Worm (Caenorhabditis elegans): ENCODE measurements around the gene pitr-2.

The pitr-2 gene

DNA sequence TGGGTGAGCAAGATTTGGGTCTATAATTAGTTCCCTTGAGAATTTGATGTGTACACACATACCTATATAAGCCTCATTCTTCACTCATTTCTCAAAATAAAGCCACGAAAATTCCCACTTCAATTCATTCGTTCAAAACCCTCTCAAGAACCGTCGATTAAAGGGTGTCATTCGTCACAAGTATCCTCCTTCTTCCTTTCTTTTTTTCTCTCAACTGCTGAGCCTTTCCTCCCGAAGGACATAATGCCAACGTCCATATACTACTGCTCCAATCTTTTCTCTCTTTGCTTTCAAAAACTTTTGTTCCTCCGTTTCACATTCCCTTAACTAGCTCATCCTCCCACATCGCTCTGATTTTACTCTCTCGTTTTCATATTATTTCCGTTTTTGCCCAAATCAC, 45.3 kb downstream of the pitr-2 start, which contains the start of gene T27E4.1:
TSS of gene T27E4.1 (plus strand) at position 137 of the 400 bp plus-strand sequence.
- TF ChIP-seq fos-1 (tag; optimal IDR thresholded peaks at IDR 0.05): no peak
- TF ChIP-seq sma-9 (GFP tag; optimal IDR thresholded peaks at IDR 0.05): peak; percentile 28
- no peak for TF ChIP-seq sma-9 (tag; optimal IDR thresholded peaks at IDR 0.05)
- peak; percentile 53 for TF ChIP-seq unc-55 (GFP tag; optimal IDR thresholded peaks at IDR 0.05)
- TF ChIP-seq ztf-1 (GFP tag; conservative IDR thresholded peaks at IDR 0.05): no peak
- no peak for TF ChIP-seq nhr-11 (tag; optimal IDR thresholded peaks at IDR 0.05)
- TF ChIP-seq lsy-2 (tag; optimal IDR thresholded peaks at IDR 0.05): peak in 1 of 2 experiments; percentile 4
- TF ChIP-seq nhr-6 (tag; optimal IDR thresholded peaks at IDR 0.05): no peak
- TF ChIP-seq nhr-77 (tag; optimal IDR thresholded peaks at IDR 0.05): no peak
- no peak for TF ChIP-seq snpc-4 (tag; optimal IDR thresholded peaks at IDR 0.05)
- TF ChIP-seq lin-11 (tag; optimal IDR thresholded peaks at IDR 0.05): no peak
- TF ChIP-seq nhr-129 (tag; optimal IDR thresholded peaks at IDR 0.05): peak; percentile 24
- no peak for TF ChIP-seq Y55F3AM.14 (GFP tag; optimal IDR thresholded peaks at IDR 0.05)
- TF ChIP-seq C34F6.9 (tag; optimal IDR thresholded peaks at IDR 0.05): peak; percentile 40
- no peak for TF ChIP-seq ama-1 (optimal IDR thresholded peaks at IDR 0.05)
- TF ChIP-seq unc-39 (tag; optimal IDR thresholded peaks at IDR 0.05): no peak
- peak; percentile 53 for TF ChIP-seq zag-1 (tag; optimal IDR thresholded peaks at IDR 0.05)

DNA sequence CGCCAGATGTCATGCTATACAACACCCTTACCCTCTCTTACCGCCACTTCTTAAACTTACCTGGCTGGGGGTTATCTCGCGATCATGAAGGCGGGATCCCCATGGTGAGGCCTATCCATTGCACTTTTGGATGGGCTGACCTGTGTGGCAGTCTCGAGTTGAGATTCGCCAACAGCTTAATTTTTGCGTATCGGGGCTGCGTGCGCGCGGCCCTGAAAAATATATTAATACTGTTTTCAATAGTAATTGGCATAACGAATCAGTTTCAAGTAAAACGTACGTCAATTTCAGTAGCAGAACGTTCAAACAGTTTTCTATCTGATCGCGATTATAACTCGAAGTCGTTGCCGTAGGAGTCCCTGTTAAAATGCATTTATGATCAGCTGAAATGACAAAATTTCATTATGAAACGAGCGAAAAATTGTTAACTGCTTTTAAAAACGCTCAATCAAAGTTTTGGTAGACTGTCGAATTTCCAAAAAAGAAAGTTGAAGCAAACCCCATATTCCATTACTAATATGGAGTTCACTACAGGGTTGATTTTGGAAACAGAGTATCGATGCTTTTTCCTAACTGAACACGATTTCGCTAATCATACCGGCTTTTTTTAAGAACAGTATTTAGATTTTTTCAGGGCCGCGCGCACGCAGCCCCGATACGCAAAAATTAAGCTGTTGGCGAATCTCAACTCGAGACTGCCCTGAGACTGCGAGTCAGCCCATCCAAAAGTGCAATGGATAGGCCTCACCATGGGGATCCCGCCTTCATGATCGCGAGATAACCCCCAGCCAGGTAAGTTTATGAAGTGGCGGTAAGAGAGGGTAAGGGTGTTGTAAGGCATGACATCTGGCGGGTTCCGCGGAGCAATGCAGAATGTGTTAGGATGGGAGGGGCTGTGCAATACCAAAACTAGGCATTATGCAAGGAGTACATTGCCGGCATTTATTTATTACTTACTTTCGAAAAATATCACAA, 46.4 kb downstream of the pitr-2 start:
- peak; percentile 18 for TF ChIP-seq snpc-4 (tag; optimal IDR thresholded peaks at IDR 0.05)

DNA sequence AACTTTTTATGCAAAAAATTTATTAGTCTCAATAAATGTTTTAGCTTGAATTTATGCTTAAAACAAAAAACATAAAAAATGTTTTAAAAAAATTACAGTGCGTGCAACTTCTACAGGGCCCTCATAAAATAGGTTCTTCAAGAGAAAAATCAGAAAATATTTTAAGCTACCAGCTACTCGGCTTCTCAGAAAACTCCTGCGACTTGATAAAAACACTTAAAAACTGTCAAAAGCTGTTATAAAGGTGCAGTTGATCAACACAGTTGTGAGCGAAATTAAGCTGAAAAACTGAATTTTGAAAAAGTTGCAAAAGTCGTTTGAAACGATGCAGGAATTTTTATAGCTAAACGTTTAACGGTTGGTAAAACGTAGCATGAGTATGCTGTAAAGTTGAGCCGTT, 48.8 kb downstream of the pitr-2 start:
- no peak for TF ChIP-seq nhr-10 (tag; optimal IDR thresholded peaks at IDR 0.05)
- peak; percentile 47 for TF ChIP-seq C34F6.9 (tag; optimal IDR thresholded peaks at IDR 0.05)
- TF ChIP-seq ama-1 (optimal IDR thresholded peaks at IDR 0.05): peak; percentile 96

DNA sequence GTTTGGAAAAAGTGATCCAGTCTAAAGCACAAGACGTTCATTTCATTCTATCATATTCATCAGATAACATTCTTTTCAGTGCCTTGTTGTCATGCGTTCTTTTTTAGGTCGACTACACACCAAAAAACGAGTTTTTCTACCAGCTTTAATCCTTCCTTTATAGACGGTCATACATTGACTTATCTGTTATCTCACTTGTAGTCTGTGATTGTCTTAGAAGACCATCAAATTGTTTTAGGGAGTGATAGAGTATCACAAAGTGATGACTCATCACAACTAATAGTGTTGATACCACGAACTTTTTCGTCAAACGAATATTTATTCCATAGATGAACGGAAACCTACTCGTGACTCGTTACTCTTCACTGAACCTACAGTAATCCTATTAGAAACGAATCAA, 51.7 kb downstream of the pitr-2 start:
- peak in 1 of 2 experiments; percentile 7 for TF ChIP-seq mdl-1 (tag; optimal IDR thresholded peaks at IDR 0.05)
- no peak for TF ChIP-seq F13H6.1 (tag; optimal IDR thresholded peaks at IDR 0.05)
- no peak for TF ChIP-seq R02D3.7 (tag; optimal IDR thresholded peaks at IDR 0.05)
- TF ChIP-seq crh-2 (tag; optimal IDR thresholded peaks at IDR 0.05): peak; percentile 16
- no peak for TF ChIP-seq nhr-10 (tag; optimal IDR thresholded peaks at IDR 0.05)
- no peak for TF ChIP-seq unc-62 (GFP tag; optimal IDR thresholded peaks at IDR 0.05)
- TF ChIP-seq C34F6.9 (tag; optimal IDR thresholded peaks at IDR 0.05): no peak
- TF ChIP-seq elt-3 (tag; optimal IDR thresholded peaks at IDR 0.05): no peak
- no peak for TF ChIP-seq nhr-23 (tag; optimal IDR thresholded peaks at IDR 0.05)
- peak; percentile 76 for TF ChIP-seq fos-1 (tag; optimal IDR thresholded peaks at IDR 0.05)
- TF ChIP-seq lin-11 (tag; optimal IDR thresholded peaks at IDR 0.05): no peak
- no peak for TF ChIP-seq snpc-4 (tag; optimal IDR thresholded peaks at IDR 0.05)
- no peak for TF ChIP-seq nhr-237 (tag; optimal IDR thresholded peaks at IDR 0.05)
- TF ChIP-seq alr-1 (tag; optimal IDR thresholded peaks at IDR 0.05): no peak
- TF ChIP-seq egl-27 (tag; optimal IDR thresholded peaks at IDR 0.05): peak; percentile 24
- TF ChIP-seq sma-3 (GFP tag; optimal IDR thresholded peaks at IDR 0.05): peak; percentile 92
- no peak for TF ChIP-seq nhr-129 (tag; optimal IDR thresholded peaks at IDR 0.05)
- no peak for TF ChIP-seq peb-1 (tag; optimal IDR thresholded peaks at IDR 0.05)
- TF ChIP-seq nhr-25 (tag; optimal IDR thresholded peaks at IDR 0.05): peak; percentile 63
- peak; percentile 71 for TF ChIP-seq nhr-21 (tag; optimal IDR thresholded peaks at IDR 0.05)
- TF ChIP-seq ztf-1 (GFP tag; conservative IDR thresholded peaks at IDR 0.05): no peak
- no peak for TF ChIP-seq nhr-12 (tag; optimal IDR thresholded peaks at IDR 0.05)
- no peak for TF ChIP-seq ceh-16 (tag; optimal IDR thresholded peaks at IDR 0.05)
- no peak for TF ChIP-seq lin-13 (GFP tag; optimal IDR thresholded peaks at IDR 0.05)
- TF ChIP-seq nhr-11 (tag; optimal IDR thresholded peaks at IDR 0.05): no peak
- TF ChIP-seq dmd-4 (tag; optimal IDR thresholded peaks at IDR 0.05): no peak
- no peak for TF ChIP-seq mab-5 (tag; optimal IDR thresholded peaks at IDR 0.05)
- TF ChIP-seq ztf-11 (tag; optimal IDR thresholded peaks at IDR 0.05): no peak
- no peak for TF ChIP-seq lsy-2 (tag; optimal IDR thresholded peaks at IDR 0.05)
- no peak for TF ChIP-seq sem-4 (tag; optimal IDR thresholded peaks at IDR 0.05)
- peak; percentile 56 for TF ChIP-seq sma-9 (GFP tag; optimal IDR thresholded peaks at IDR 0.05)
- no peak for TF ChIP-seq sma-9 (tag; optimal IDR thresholded peaks at IDR 0.05)
- TF ChIP-seq Y55F3AM.14 (GFP tag; optimal IDR thresholded peaks at IDR 0.05): no peak
- no peak for TF ChIP-seq nhr-77 (tag; optimal IDR thresholded peaks at IDR 0.05)
- no peak for TF ChIP-seq unc-39 (tag; optimal IDR thresholded peaks at IDR 0.05)
- no peak for TF ChIP-seq mbf-1 (tag; optimal IDR thresholded peaks at IDR 0.05)
- TF ChIP-seq lin-39 (tag; optimal IDR thresholded peaks at IDR 0.05): no peak
- no peak for TF ChIP-seq zag-1 (tag; optimal IDR thresholded peaks at IDR 0.05)
- no peak for TF ChIP-seq ZK546.5 (tag; optimal IDR thresholded peaks at IDR 0.05)
- no peak for TF ChIP-seq gmeb-1 (tag; optimal IDR thresholded peaks at IDR 0.05)
- no peak for TF ChIP-seq ceh-82 (tag; optimal IDR thresholded peaks at IDR 0.05)

Data from whole organism, L2 larva.